Worm (Caenorhabditis elegans) whole organism, L1 larva: Measurements from ENCODE around the gene E02H1.6.

Source experiments
- ces-1 ChIP-seq: fragments of 150-350 bp; optimal IDR thresholded peaks from 2 replicates; lab custom pipeline; 2014; ENCODE audit warnings: missing biosample characterization, missing genetic modification reagents, missing genetic modification characterization
- fkh-10 ChIP-seq: sonication (generic microtip); optimal IDR thresholded peaks from 2 replicates; lab custom pipeline; 2017; ENCODE audit warnings: missing biosample characterization, missing genetic modification reagents, missing genetic modification characterization
- nhr-12 ChIP-seq: sonication (generic microtip); optimal IDR thresholded peaks from 2 replicates; lab custom pipeline; 2017; ENCODE audit warnings: missing biosample characterization, missing genetic modification characterization
- nhr-71 ChIP-seq: sonication (generic microtip); optimal IDR thresholded peaks from 2 replicates; lab custom pipeline; 2016; ENCODE audit warnings: mild to moderate bottlenecking, missing genetic modification characterization, moderate library complexity, missing compliant biosample characterization

DNA sequence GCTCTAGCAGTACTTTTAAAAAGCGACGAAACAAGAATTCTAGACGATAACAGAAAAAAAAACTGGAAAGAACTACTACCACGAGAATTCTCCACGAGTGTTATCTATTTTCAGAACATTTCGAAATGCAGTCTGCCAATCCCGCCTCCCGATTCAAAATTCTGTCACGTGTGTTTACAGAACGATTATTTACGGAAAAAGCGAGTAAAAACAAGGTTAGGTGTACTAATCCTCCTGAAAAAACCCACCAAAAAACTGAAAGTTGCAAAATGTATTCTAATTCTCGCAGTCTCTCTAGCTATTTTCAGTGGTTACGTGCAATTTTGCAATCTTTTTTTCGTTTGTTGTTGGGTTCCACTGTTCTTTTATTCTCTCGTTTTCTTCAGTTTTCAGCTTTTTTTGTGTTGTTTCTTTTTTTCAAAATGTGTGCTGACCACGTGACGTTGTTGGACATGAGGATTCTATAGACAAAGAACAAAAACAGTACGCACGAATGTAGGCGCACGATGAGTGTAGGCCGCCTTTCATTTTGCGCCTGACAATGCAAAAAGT is 10.1 kb downstream of the E02H1.6 start:
- TF ChIP-seq nhr-12 (no peak), nhr-71 (tag; lab: Kevin White, UChicago) (no peak), ces-1 (GFP tag; lab: Kevin White, UChicago) (no peak), fkh-10 (no peak)
